Fruit fly (Drosophila melanogaster) whole organism, embryonic: ENCODE measurements around the gene flr.

ENCODE experiments used
- Atf6 ChIP-seq: fragments of 200-800 bp; sonication (Bioruptor generic); IDR thresholded peaks from 2 replicates; pipeline ENCODE4 v1.3.6; 2022; ENCODE audit warnings: missing biosample characterization, missing genetic modification characterization
- CG10267 ChIP-seq: fragments of 200-800 bp; sonication (Bioruptor generic); optimal IDR thresholded peaks from 2 replicates; lab custom pipeline; 2018; ENCODE audit warnings: missing biosample characterization, mild to moderate bottlenecking, missing genetic modification characterization, moderate library complexity
- CG10274 ChIP-seq: fragments of 200-800 bp; sonication (Bioruptor generic); optimal IDR thresholded peaks from 3 replicates; lab custom pipeline; 2017; ENCODE audit warnings: missing biosample characterization, mild to moderate bottlenecking, missing genetic modification characterization
- CG10565 ChIP-seq: fragments of 200-800 bp; sonication (Bioruptor generic); optimal IDR thresholded peaks from 3 replicates; lab custom pipeline; 2016; ENCODE audit warnings: missing biosample characterization, mild to moderate bottlenecking, missing genetic modification characterization
- CG10979 ChIP-seq: fragments of 200-800 bp; sonication (Bioruptor generic); optimal IDR thresholded peaks from 2 replicates; lab custom pipeline; 2018; ENCODE audit warnings: missing biosample characterization, mild to moderate bottlenecking, missing genetic modification characterization, moderate library complexity
- CG11093 ChIP-seq: fragments of 200-800 bp; sonication (Bioruptor generic); IDR thresholded peaks from 3 replicates; pipeline ENCODE4 v1.3.6; 2022; ENCODE audit warnings: missing biosample characterization, missing genetic modification characterization
- CG13624 ChIP-seq: fragments of 200-800 bp; sonication (Bioruptor generic); optimal IDR thresholded peaks from 2 replicates; lab custom pipeline; 2016; ENCODE audit warnings: missing biosample characterization, missing genetic modification characterization
- CG15269 ChIP-seq: fragments of 200-800 bp; sonication (Bioruptor generic); optimal IDR thresholded peaks from 2 replicates; lab custom pipeline; 2018; ENCODE audit warnings: missing biosample characterization, mild to moderate bottlenecking, missing genetic modification characterization, moderate library complexity
- CG16863 ChIP-seq: fragments of 200-800 bp; sonication (Bioruptor generic); optimal IDR thresholded peaks from 3 replicates; lab custom pipeline; 2016; ENCODE audit warnings: missing biosample characterization, missing genetic modification characterization
- CG17612 ChIP-seq: fragments of 200-800 bp; sonication (Bioruptor generic); IDR thresholded peaks from 2 replicates; pipeline ENCODE4 v1.3.6; 2022; ENCODE audit warnings: missing biosample characterization, missing genetic modification characterization
- CG17829 ChIP-seq: fragments of 200-800 bp; optimal IDR thresholded peaks from 2 replicates; lab custom pipeline; 2019; ENCODE audit warnings: missing biosample characterization, mild to moderate bottlenecking, missing genetic modification characterization, moderate library complexity
- CG18476 ChIP-seq: fragments of 200-800 bp; sonication (Bioruptor generic); optimal IDR thresholded peaks from 2 replicates; lab custom pipeline; 2016; ENCODE audit warnings: missing biosample characterization, mild to moderate bottlenecking, missing genetic modification characterization
- CG18599 ChIP-seq: fragments of 200-800 bp; sonication (Bioruptor generic); optimal IDR thresholded peaks from 3 replicates; lab custom pipeline; 2017; ENCODE audit warnings: missing biosample characterization, missing genetic modification characterization, mild to moderate bottlenecking, moderate library complexity, missing genetic modification reagents
- CG18764 ChIP-seq: fragments of 200-800 bp; sonication (Bioruptor generic); optimal IDR thresholded peaks from 3 replicates; lab custom pipeline; 2016; ENCODE audit warnings: missing biosample characterization, missing genetic modification characterization
- CG31441 ChIP-seq: fragments of 200-800 bp; sonication (Bioruptor generic); IDR thresholded peaks from 2 replicates; pipeline ENCODE4 v1.3.6; 2022; ENCODE audit warnings: missing biosample characterization, missing genetic modification characterization
- CG34224 ChIP-seq: fragments of 200-800 bp; sonication (Bioruptor generic); IDR thresholded peaks from 3 replicates; pipeline ENCODE4 v1.3.6; 2022; ENCODE audit warnings: missing biosample characterization, missing genetic modification characterization; ENCODE audit not compliant: partially characterized antibody
- CG3847 ChIP-seq: fragments of 200-800 bp; sonication (Bioruptor generic); IDR thresholded peaks from 2 replicates; pipeline ENCODE4 v1.3.6; 2022; ENCODE audit warnings: missing biosample characterization, missing genetic modification characterization
- CG5180 ChIP-seq: fragments of 200-800 bp; sonication (Bioruptor generic); optimal IDR thresholded peaks from 3 replicates; lab custom pipeline; 2017; ENCODE audit warnings: missing biosample characterization, missing genetic modification characterization, mild to moderate bottlenecking, moderate library complexity, missing genetic modification reagents
- CG6254 ChIP-seq: fragments of 200-800 bp; sonication (Bioruptor generic); optimal IDR thresholded peaks from 3 replicates; lab custom pipeline; 2017; ENCODE audit warnings: mild to moderate bottlenecking, missing biosample characterization, missing genetic modification reagents, missing genetic modification characterization
- CG7556 ChIP-seq: fragments of 200-800 bp; sonication (Bioruptor generic); optimal IDR thresholded peaks from 2 replicates; lab custom pipeline; 2017; ENCODE audit warnings: missing biosample characterization, mild to moderate bottlenecking, missing genetic modification characterization
- CG8281 ChIP-seq: fragments of 200-800 bp; sonication (Bioruptor generic); optimal IDR thresholded peaks from 2 replicates; lab custom pipeline; 2018; ENCODE audit warnings: missing biosample characterization, mild to moderate bottlenecking, missing genetic modification characterization, moderate library complexity
- CG8388 ChIP-seq: fragments of 200-800 bp; sonication (Bioruptor generic); optimal IDR thresholded peaks from 2 replicates; lab custom pipeline; 2019; ENCODE audit warnings: missing biosample characterization, mild to moderate bottlenecking, missing genetic modification characterization, moderate library complexity
- CG9817 ChIP-seq: fragments of 200-800 bp; sonication (Bioruptor generic); optimal IDR thresholded peaks from 2 replicates; lab custom pipeline; 2018; ENCODE audit warnings: missing biosample characterization, mild to moderate bottlenecking, missing genetic modification characterization, moderate library complexity
- Deaf1 ChIP-seq: fragments of 200-800 bp; optimal IDR thresholded peaks from 3 replicates; lab custom pipeline; 2019; ENCODE audit warnings: missing biosample characterization, mild to moderate bottlenecking, missing genetic modification characterization, moderate library complexity
- Hey ChIP-seq: fragments of 200-800 bp; sonication (Bioruptor generic); optimal IDR thresholded peaks from 3 replicates; lab custom pipeline; 2018; ENCODE audit warnings: missing biosample characterization, mild to moderate bottlenecking, missing genetic modification characterization
- Hr39 ChIP-seq: fragments of >200 bp; optimal IDR thresholded peaks from 2 replicates; lab custom pipeline; 2017
- Nf-YB ChIP-seq: fragments of 200-800 bp; sonication (Bioruptor generic); optimal IDR thresholded peaks from 3 replicates; lab custom pipeline; 2019; ENCODE audit warnings: missing biosample characterization, mild to moderate bottlenecking, missing genetic modification characterization, moderate library complexity
- Nf-YC ChIP-seq: fragments of 200-800 bp; optimal IDR thresholded peaks from 3 replicates; lab custom pipeline; 2019; ENCODE audit warnings: missing biosample characterization, mild to moderate bottlenecking, missing genetic modification characterization, moderate library complexity
- Rfx ChIP-seq: fragments of 200-800 bp; sonication (Bioruptor generic); IDR thresholded peaks from 2 replicates; pipeline ENCODE4 v1.3.6; 2022; ENCODE audit warnings: missing biosample characterization, missing genetic modification characterization
- Stat92E ChIP-seq, 3 experiments: fragments of >200 bp in 2 of 3; fragments of 200-800 bp in 1 of 3; sonication (Bioruptor generic) in 1 of 3; optimal IDR thresholded peaks; 2 replicates each; lab custom pipeline; 2017 to 2019; ENCODE audit warnings: missing biosample characterization in 3 of 3, missing genetic modification characterization in 3 of 3, mild to moderate bottlenecking in 1 of 3, moderate library complexity in 1 of 3
- btn ChIP-seq: fragments of 200-800 bp; sonication (Bioruptor generic); optimal IDR thresholded peaks from 2 replicates; lab custom pipeline; 2016; ENCODE audit warnings: missing biosample characterization, missing genetic modification characterization
- chif ChIP-seq, 2 experiments: fragments of 200-800 bp; sonication (Bioruptor generic); optimal IDR thresholded peaks; 3 replicates each; lab custom pipeline; 2016; ENCODE audit warnings: missing biosample characterization in 2 of 2, missing genetic modification characterization in 2 of 2
- danr ChIP-seq: fragments of 200-800 bp; sonication (Bioruptor generic); IDR thresholded peaks from 2 replicates; pipeline ENCODE4 v1.3.6; 2022; ENCODE audit warnings: missing biosample characterization, missing genetic modification characterization
- ftz-f1 ChIP-seq: fragments of 200-800 bp; sonication (Bioruptor generic); optimal IDR thresholded peaks from 2 replicates; lab custom pipeline; 2016; ENCODE audit warnings: missing biosample characterization, missing genetic modification characterization
- gcm ChIP-seq: fragments of 200-800 bp; sonication (Bioruptor generic); optimal IDR thresholded peaks from 2 replicates; lab custom pipeline; 2019; ENCODE audit warnings: missing biosample characterization, mild to moderate bottlenecking, missing genetic modification characterization, moderate library complexity
- ind ChIP-seq: fragments of 200-800 bp; sonication (Bioruptor generic); optimal IDR thresholded peaks from 3 replicates; lab custom pipeline; 2016; ENCODE audit warnings: missing biosample characterization, missing genetic modification characterization
- jing ChIP-seq: fragments of 200-800 bp; sonication (Bioruptor generic); optimal IDR thresholded peaks from 2 replicates; lab custom pipeline; 2018; ENCODE audit warnings: missing biosample characterization, mild to moderate bottlenecking, missing genetic modification characterization
- kni ChIP-seq: fragments of 200-800 bp; sonication (Bioruptor generic); optimal IDR thresholded peaks from 3 replicates; lab custom pipeline; 2017; ENCODE audit warnings: mild to moderate bottlenecking, missing biosample characterization, missing genetic modification reagents, missing genetic modification characterization
- nom ChIP-seq: fragments of 200-800 bp; sonication (Bioruptor generic); optimal IDR thresholded peaks from 2 replicates; lab custom pipeline; 2017; ENCODE audit warnings: missing biosample characterization, missing genetic modification characterization, mild to moderate bottlenecking, moderate library complexity, missing genetic modification reagents
- repo ChIP-seq: fragments of 200-800 bp; sonication (Bioruptor generic); optimal IDR thresholded peaks from 2 replicates; lab custom pipeline; 2016; ENCODE audit warnings: missing biosample characterization, missing genetic modification characterization
- sd ChIP-seq: fragments of 200-800 bp; sonication (Bioruptor generic); optimal IDR thresholded peaks from 3 replicates; lab custom pipeline; 2018; ENCODE audit warnings: missing biosample characterization, mild to moderate bottlenecking, missing genetic modification characterization, moderate library complexity
- sens ChIP-seq: fragments of 200-800 bp; sonication (Bioruptor generic); peaks from one replicate; lab custom pipeline; 2016; ENCODE audit warnings: missing biosample characterization, missing genetic modification characterization
- shn ChIP-seq: fragments of 200-800 bp; sonication (Bioruptor generic); optimal IDR thresholded peaks from 3 replicates; lab custom pipeline; 2016; ENCODE audit warnings: missing biosample characterization, missing genetic modification characterization
- sqz ChIP-seq: fragments of 200-800 bp; sonication (Bioruptor generic); optimal IDR thresholded peaks from 3 replicates; lab custom pipeline; 2018; ENCODE audit warnings: missing biosample characterization, mild to moderate bottlenecking, missing genetic modification characterization
- tap ChIP-seq: fragments of 200-800 bp; optimal IDR thresholded peaks from 3 replicates; lab custom pipeline; 2019; ENCODE audit warnings: missing biosample characterization, mild to moderate bottlenecking, missing genetic modification characterization, moderate library complexity
- trh ChIP-seq: fragments of 200-800 bp; sonication (Bioruptor generic); optimal IDR thresholded peaks from 2 replicates; lab custom pipeline; 2016; ENCODE audit warnings: missing biosample characterization, missing genetic modification characterization
- twi ChIP-seq: fragments of 200-800 bp; optimal IDR thresholded peaks from 2 replicates; lab custom pipeline; 2019; ENCODE audit warnings: missing biosample characterization, mild to moderate bottlenecking, missing genetic modification characterization, moderate library complexity
- wdn ChIP-seq: fragments of 200-800 bp; sonication (Bioruptor generic); IDR thresholded peaks from 2 replicates; pipeline ENCODE4 v1.3.6; 2022; ENCODE audit warnings: missing biosample characterization, missing genetic modification characterization
- zen ChIP-seq: fragments of 200-800 bp; sonication (Bioruptor generic); optimal IDR thresholded peaks from 3 replicates; lab custom pipeline; 2018; ENCODE audit warnings: missing biosample characterization, mild to moderate bottlenecking, missing genetic modification characterization, moderate library complexity
- zfh1 ChIP-seq: fragments of 200-800 bp; sonication (Bioruptor generic); IDR thresholded peaks from 3 replicates; pipeline ENCODE4 v1.3.6; 2022; ENCODE audit warnings: missing biosample characterization, missing genetic modification characterization

Gene flr

dm6 chr3L:13400872-13401418, 11.7 kb upstream of the flr start, which contains the start of gene sens (continued):
- TF ChIP-seq zen = no peak
- TF ChIP-seq sqz (GFP tag; lab: Kevin White, UChicago) = peak; percentile 65
- TF ChIP-seq CG6254 (GFP tag; lab: Kevin White, UChicago) = no peak
- TF ChIP-seq CG18764 (GFP tag; lab: Kevin White, UChicago) = no peak
- TF ChIP-seq Nf-YB (GFP tag; lab: Kevin White, UChicago) = peak; percentile 92
- no peak for TF ChIP-seq CG3847 (GFP tag; lab: Robert Waterston, UW)
- peak; percentile 93 for TF ChIP-seq sens (GFP tag; lab: Kevin White, UChicago)
- no peak for TF ChIP-seq Stat92E (GFP tag; optimal IDR thresholded peaks at IDR 0.05; lab: Kevin White, UChicago)
- no peak for TF ChIP-seq CG31441 (GFP tag; lab: Robert Waterston, UW)
- TF ChIP-seq CG15269 (tag; lab: Kevin White, UChicago) = no peak
- peak; percentile 45 for TF ChIP-seq kni (GFP tag; lab: Kevin White, UChicago)
- TF ChIP-seq CG17829 = peak; percentile 64
- TF ChIP-seq CG5180 (GFP tag; lab: Kevin White, UChicago) = peak; percentile 7
- no peak for TF ChIP-seq CG10274 (GFP tag; lab: Kevin White, UChicago)
- TF ChIP-seq ind = no peak
- TF ChIP-seq trh = no peak
- TF ChIP-seq CG34224 (GFP tag; lab: Robert Waterston, UW) = no peak
- TF ChIP-seq Deaf1 (tag; lab: Kevin White, UChicago) = peak; percentile 59
- TF ChIP-seq CG11093 = no peak
- no peak for TF ChIP-seq CG8281 (tag; lab: Kevin White, UChicago)
- peak; percentile 49 for TF ChIP-seq CG8388 (GFP tag; lab: Kevin White, UChicago)
- peak; percentile 87 for TF ChIP-seq Nf-YC
- no peak for TF ChIP-seq Atf6
- TF ChIP-seq nom (GFP tag; lab: Kevin White, UChicago) = peak; percentile 35

dm6 chr3L:13403141-13403867, 9.3 kb upstream of the flr start:
- no peak for TF ChIP-seq btn (GFP tag; lab: Kevin White, UChicago)
- peak; percentile 56 for TF ChIP-seq CG10267
- TF ChIP-seq jing (GFP tag; lab: Kevin White, UChicago) = peak; percentile 10
- TF ChIP-seq twi (tag; lab: Kevin White, UChicago) = no peak
- TF ChIP-seq CG16863 (GFP tag; lab: Kevin White, UChicago) = no peak
- no peak for TF ChIP-seq ftz-f1 (GFP tag; lab: Kevin White, UChicago)
- TF ChIP-seq Hey = no peak
- TF ChIP-seq CG18599 (GFP tag; lab: Kevin White, UChicago) = no peak
- TF ChIP-seq Hr39 (lab: Kevin White, UChicago) = no peak
- no peak for TF ChIP-seq danr (GFP tag; lab: Robert Waterston, UW)
- TF ChIP-seq zfh1 (GFP tag; lab: Robert Waterston, UW) = no peak
- no peak for TF ChIP-seq gcm (GFP tag; lab: Kevin White, UChicago)
- TF ChIP-seq CG13624 = no peak
- peak; percentile 62 for TF ChIP-seq CG10979 (tag; lab: Kevin White, UChicago)
- no peak for TF ChIP-seq Rfx (GFP tag; lab: Robert Waterston, UW)
- TF ChIP-seq shn (GFP tag; lab: Kevin White, UChicago) = no peak
- TF ChIP-seq CG10565 = no peak
- TF ChIP-seq sd (tag; lab: Kevin White, UChicago) = no peak
- no peak for TF ChIP-seq tap (tag; lab: Kevin White, UChicago)
- no peak for TF ChIP-seq CG18476 (GFP tag; lab: Kevin White, UChicago)
- no peak for TF ChIP-seq wdn (GFP tag; lab: Robert Waterston, UW)
- peak; percentile 51 for TF ChIP-seq CG7556 (GFP tag; lab: Kevin White, UChicago)
- no peak for TF ChIP-seq chif (GFP tag; optimal IDR thresholded peaks at IDR 0.05; lab: Kevin White, UChicago)
- no peak for TF ChIP-seq CG17612 (GFP tag; lab: Robert Waterston, UW)
- TF ChIP-seq repo = no peak
- TF ChIP-seq CG9817 (tag; lab: Kevin White, UChicago) = no peak
